Worm (Caenorhabditis elegans): ENCODE results near the gene str-125.

DNA sequence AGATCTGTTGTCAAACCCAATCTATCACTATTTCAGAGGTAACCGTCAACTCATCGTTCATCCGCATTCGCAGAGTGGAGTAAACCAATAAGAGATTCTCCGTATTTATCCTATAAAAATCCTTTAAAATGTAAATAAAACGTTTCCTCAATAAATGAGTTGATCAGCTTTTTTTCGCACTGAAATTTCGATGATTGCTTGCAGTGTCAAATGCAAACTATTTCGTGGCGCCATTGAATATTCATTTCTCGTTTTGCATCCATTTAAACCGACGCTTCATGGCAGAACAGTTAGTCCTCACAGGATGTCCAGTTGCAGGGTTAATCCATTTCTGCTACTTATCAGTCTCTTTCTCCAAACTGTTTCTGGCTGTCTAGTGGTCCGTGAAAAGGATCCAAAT, 14.2 kb downstream of the str-125 start, which contains the start of gene F28B1.9:
- no peak for TF ChIP-seq cog-1 (tag; optimal IDR thresholded peaks at IDR 0.05)
- no peak for TF ChIP-seq klf-2 (GFP tag; conservative IDR thresholded peaks at IDR 0.05)
- no peak for TF ChIP-seq flt-1 (GFP tag; IDR thresholded peaks at IDR 0.05)
- no peak for TF ChIP-seq ztf-23 (GFP tag; IDR thresholded peaks at IDR 0.05)
